Worm (Caenorhabditis elegans) whole organism, young adult: ENCODE results near the gene ztf-22.

ENCODE experiments used
- B0019.2 ChIP-seq: fragments of 200-800 bp; sonication (Bioruptor generic); conservative IDR thresholded peaks from 2 replicates; pipeline ENCODE4 v1.3.6; 2022; ENCODE audit warnings: missing genetic modification reagents, missing genetic modification characterization, missing compliant biosample characterization
- B0261.1 ChIP-seq: sonication (generic microtip); optimal IDR thresholded peaks from 2 replicates; lab custom pipeline; 2016; ENCODE audit warnings: mild to moderate bottlenecking, missing genetic modification characterization, moderate library complexity, missing compliant biosample characterization
- B0336.3 ChIP-seq: fragments of 200-800 bp; sonication (Bioruptor generic); IDR thresholded peaks from 2 replicates; pipeline ENCODE4 v1.3.6; 2022; ENCODE audit warnings: missing genetic modification characterization, missing compliant biosample characterization
- C17E4.6 ChIP-seq: fragments of 200-800 bp; sonication (Bioruptor generic); IDR thresholded peaks from 2 replicates; pipeline ENCODE4 v1.3.6; 2022; ENCODE audit warnings: missing genetic modification reagents, missing genetic modification characterization, missing compliant biosample characterization
- F23B12.7 ChIP-seq: sonication (generic microtip); optimal IDR thresholded peaks from 2 replicates; lab custom pipeline; 2017; ENCODE audit warnings: missing genetic modification characterization, mild to moderate bottlenecking, missing compliant biosample characterization, antibody characterized with exemption, moderate library complexity; ENCODE audit not compliant: insufficient read depth
- F37B4.10 ChIP-seq: fragments of 200-800 bp; sonication (Bioruptor generic); IDR thresholded peaks from 2 replicates; pipeline ENCODE4 v1.3.6; 2022; ENCODE audit warnings: missing genetic modification characterization, missing compliant biosample characterization
- F39B2.1 ChIP-seq: fragments of 200-800 bp; sonication (Bioruptor generic); IDR thresholded peaks from 2 replicates; pipeline ENCODE4 v1.3.6; 2022; ENCODE audit warnings: missing genetic modification reagents, missing genetic modification characterization, missing compliant biosample characterization
- F49E8.2 ChIP-seq: sonication (generic microtip); optimal IDR thresholded peaks from 3 replicates; lab custom pipeline; 2017; ENCODE audit warnings: missing genetic modification characterization, mild to moderate bottlenecking, missing compliant biosample characterization, antibody characterized with exemption, moderate library complexity; ENCODE audit not compliant: insufficient read depth
- F52B5.7 ChIP-seq: sonication (generic microtip); optimal IDR thresholded peaks from 2 replicates; lab custom pipeline; 2016; ENCODE audit warnings: mild to moderate bottlenecking, missing genetic modification characterization, missing compliant biosample characterization
- F55B11.4 ChIP-seq: sonication (generic microtip); optimal IDR thresholded peaks from 2 replicates; lab custom pipeline; 2016; ENCODE audit warnings: missing compliant biosample characterization, missing genetic modification characterization, borderline replicate concordance; ENCODE audit not compliant: insufficient read depth
- K11D2.4 ChIP-seq: fragments of 200-800 bp; sonication (Bioruptor generic); IDR thresholded peaks from 2 replicates; pipeline ENCODE4 v1.3.6; 2022; ENCODE audit warnings: missing genetic modification reagents, missing genetic modification characterization, missing compliant biosample characterization
- K12H6.12 ChIP-seq: fragments of 200-800 bp; sonication (Bioruptor generic); optimal IDR thresholded peaks from 2 replicates; lab custom pipeline; 2018; ENCODE audit warnings: mild to moderate bottlenecking, missing genetic modification characterization, missing compliant biosample characterization
- T07F8.4 ChIP-seq: sonication (generic microtip); optimal IDR thresholded peaks from 2 replicates; lab custom pipeline; 2016; ENCODE audit warnings: mild to moderate bottlenecking, missing genetic modification characterization, moderate library complexity, missing compliant biosample characterization
- T26A5.8 ChIP-seq: sonication (generic microtip); optimal IDR thresholded peaks from 2 replicates; lab custom pipeline; 2016; ENCODE audit warnings: missing genetic modification characterization, missing compliant biosample characterization
- Y56A3A.18 ChIP-seq: fragments of 200-800 bp; sonication (Bioruptor generic); IDR thresholded peaks from 2 replicates; pipeline ENCODE4 v1.3.6; 2022; ENCODE audit warnings: missing genetic modification reagents, missing genetic modification characterization, missing compliant biosample characterization
- Y67H2A.10 ChIP-seq: fragments of 200-800 bp; sonication (Bioruptor generic); conservative IDR thresholded peaks from 2 replicates; pipeline ENCODE4 v1.3.6; 2022; ENCODE audit warnings: missing genetic modification reagents, missing genetic modification characterization, missing compliant biosample characterization
- ama-1 ChIP-seq, 3 experiments: fragments of 150-350 bp in 1 of 3; sonication (generic microtip) in 2 of 3; optimal IDR thresholded peaks; 2 replicates each; lab custom pipeline; 2014 to 2018; ENCODE audit warnings: missing biosample characterization in 2 of 3, missing genetic modification characterization in 2 of 3, missing genetic modification reagents in 2 of 3
- aptf-2 ChIP-seq: fragments of 200-800 bp; sonication (Bioruptor generic); conservative IDR thresholded peaks from 2 replicates; pipeline ENCODE4 v1.3.6; 2022; ENCODE audit warnings: missing genetic modification reagents, missing genetic modification characterization, missing compliant biosample characterization
- aptf-3 ChIP-seq: fragments of 200-800 bp; sonication (Bioruptor generic); IDR thresholded peaks from 2 replicates; pipeline ENCODE4 v1.3.6; 2022; ENCODE audit warnings: missing genetic modification characterization, missing compliant biosample characterization
- atf-7 ChIP-seq: sonication (generic microtip); optimal IDR thresholded peaks from 2 replicates; lab custom pipeline; 2017; ENCODE audit warnings: mild to moderate bottlenecking, missing genetic modification characterization, missing compliant biosample characterization
- attf-6 ChIP-seq: fragments of 200-800 bp; sonication (Bioruptor generic); IDR thresholded peaks from 2 replicates; pipeline ENCODE4 v1.3.6; 2022; ENCODE audit warnings: missing genetic modification reagents, missing genetic modification characterization, missing compliant biosample characterization
- ceh-100 ChIP-seq: fragments of 200-800 bp; sonication (Bioruptor generic); IDR thresholded peaks from 2 replicates; pipeline ENCODE4 v1.3.6; 2022; ENCODE audit warnings: missing genetic modification reagents, missing genetic modification characterization, missing compliant biosample characterization
- dpff-1 ChIP-seq: sonication (generic microtip); optimal IDR thresholded peaks from 2 replicates; lab custom pipeline; 2017; ENCODE audit warnings: mild to moderate bottlenecking, missing genetic modification characterization, missing compliant biosample characterization
- egl-18 ChIP-seq: fragments of 200-800 bp; sonication (Bioruptor generic); IDR thresholded peaks from 2 replicates; pipeline ENCODE4 v1.3.6; 2022; ENCODE audit warnings: missing genetic modification reagents, missing genetic modification characterization, missing compliant biosample characterization
- ets-4 ChIP-seq: fragments of 200-800 bp; sonication (Bioruptor generic); optimal IDR thresholded peaks from 2 replicates; lab custom pipeline; 2018; ENCODE audit warnings: mild to moderate bottlenecking, missing genetic modification characterization, missing compliant biosample characterization
- fkh-3 ChIP-seq: sonication (generic microtip); optimal IDR thresholded peaks from 2 replicates; lab custom pipeline; 2016; ENCODE audit warnings: mild to moderate bottlenecking, missing genetic modification characterization, missing compliant biosample characterization
- him-1 ChIP-seq: sonication (generic microtip); optimal IDR thresholded peaks from 2 replicates; lab custom pipeline; 2016; ENCODE audit warnings: missing genotype, missing genetic modification reagents, missing genetic modification characterization, missing compliant biosample characterization
- hlh-26 ChIP-seq: fragments of 200-800 bp; sonication (Bioruptor generic); conservative IDR thresholded peaks from 2 replicates; pipeline ENCODE4 v1.3.6; 2022; ENCODE audit warnings: missing genetic modification reagents, missing genetic modification characterization, missing compliant biosample characterization
- lin-35 ChIP-seq, 3 experiments: fragments of 150-350 bp in 2 of 3; sonication (generic microtip) in 1 of 3; optimal IDR thresholded peaks; 2 replicates each; lab custom pipeline; 2014 to 2018; ENCODE audit warnings: missing biosample characterization in 3 of 3, missing genetic modification characterization in 3 of 3, missing genetic modification reagents in 3 of 3
- madf-10 ChIP-seq: sonication (generic microtip); optimal IDR thresholded peaks from 2 replicates; lab custom pipeline; 2016; ENCODE audit warnings: mild to moderate bottlenecking, missing genetic modification characterization, missing compliant biosample characterization
- madf-3 ChIP-seq: fragments of 200-800 bp; sonication (Bioruptor generic); IDR thresholded peaks from 2 replicates; pipeline ENCODE4 v1.3.6; 2022; ENCODE audit warnings: missing genetic modification reagents, missing genetic modification characterization, missing compliant biosample characterization
- madf-8 ChIP-seq: fragments of 200-800 bp; sonication (Bioruptor generic); conservative IDR thresholded peaks from 2 replicates; pipeline ENCODE4 v1.3.6; 2022; ENCODE audit warnings: missing genetic modification reagents, missing genetic modification characterization, missing compliant biosample characterization
- nhr-120 ChIP-seq: fragments of 200-800 bp; sonication (Bioruptor generic); IDR thresholded peaks from 2 replicates; pipeline ENCODE4 v1.3.6; 2022; ENCODE audit warnings: missing genetic modification characterization, missing compliant biosample characterization
- nhr-179 ChIP-seq: sonication (generic microtip); optimal IDR thresholded peaks from 2 replicates; lab custom pipeline; 2016; ENCODE audit warnings: mild to moderate bottlenecking, missing genetic modification characterization, missing compliant biosample characterization
- rec-8 ChIP-seq, 2 experiments: sonication (generic microtip); optimal IDR thresholded peaks; 2 replicates each; lab custom pipeline; 2016; ENCODE audit warnings: mild to moderate bottlenecking in 2 of 2, missing genetic modification characterization in 2 of 2, missing genetic modification reagents in 2 of 2, missing genotype in 2 of 2, missing biosample characterization in 1 of 2, missing compliant biosample characterization in 1 of 2, moderate library complexity in 1 of 2
- repo-1 ChIP-seq: sonication (generic microtip); optimal IDR thresholded peaks from 2 replicates; lab custom pipeline; 2017; ENCODE audit warnings: mild to moderate bottlenecking, missing genetic modification characterization, missing compliant biosample characterization
- rpc-1 ChIP-seq, 2 experiments: fragments of 150-350 bp in 1 of 2; sonication (generic microtip) in 1 of 2; optimal IDR thresholded peaks; 2 replicates each; lab custom pipeline; 2014 to 2018; ENCODE audit warnings: missing biosample characterization in 1 of 2, missing genetic modification characterization in 1 of 2, missing genetic modification reagents in 1 of 2, missing genotype in 1 of 2
- sea-2 ChIP-seq: fragments of 200-800 bp; sonication (Bioruptor generic); IDR thresholded peaks from 2 replicates; pipeline ENCODE4 v1.3.6; 2022; ENCODE audit warnings: missing genetic modification characterization, missing compliant biosample characterization
- snpc-3.4 ChIP-seq: sonication (generic microtip); optimal IDR thresholded peaks from 2 replicates; lab custom pipeline; 2017; ENCODE audit warnings: missing genetic modification characterization, mild to moderate bottlenecking, missing compliant biosample characterization, antibody characterized with exemption, moderate library complexity, missing genotype, missing genetic modification reagents
- tlf-1 ChIP-seq: fragments of 200-800 bp; sonication (Bioruptor generic); optimal IDR thresholded peaks from 2 replicates; lab custom pipeline; 2018; ENCODE audit warnings: mild to moderate bottlenecking, missing genetic modification characterization, missing compliant biosample characterization
- unc-130 ChIP-seq: sonication (generic microtip); optimal IDR thresholded peaks from 2 replicates; lab custom pipeline; 2016; ENCODE audit warnings: missing genetic modification reagents, missing genetic modification characterization, missing compliant biosample characterization
- zfh-2 ChIP-seq: fragments of 200-800 bp; sonication (Bioruptor generic); conservative IDR thresholded peaks from 2 replicates; pipeline ENCODE4 v1.3.6; 2022; ENCODE audit warnings: missing genetic modification reagents, missing genetic modification characterization, missing compliant biosample characterization
- ztf-25 ChIP-seq: fragments of 200-800 bp; sonication (Bioruptor generic); IDR thresholded peaks from 2 replicates; pipeline ENCODE4 v1.3.6; 2022; ENCODE audit warnings: missing genetic modification reagents, missing genetic modification characterization, missing compliant biosample characterization
- ztf-28 ChIP-seq: fragments of 200-800 bp; sonication (Bioruptor generic); IDR thresholded peaks from 2 replicates; pipeline ENCODE4 v1.3.6; 2022; ENCODE audit warnings: missing genetic modification reagents, missing genetic modification characterization, missing compliant biosample characterization

ztf-22 gene

ce11 chrII:13243021-13243420 lies 42.6 kb downstream of the ztf-22 start, which contains the start of gene F15D4.4 (continued):
- no peak for TF ChIP-seq ztf-25 (GFP tag; lab: Robert Waterston, UW)

- TF ChIP-seq K11D2.4 (GFP tag; lab: Robert Waterston, UW) (no peak), dpff-1 (tag; lab: Kevin White, UChicago) (no peak), madf-8 (GFP tag; lab: Robert Waterston, UW) (no peak), zfh-2 (peak; percentile 64; the same call in 1 of the 2 replicates)
These were observed 46.0 kb downstream of the ztf-22 start for ce11 chrII:13239593-13239992.

ce11 chrII:13237829-13238404 lies 47.7 kb downstream of the ztf-22 start, which contains the start of gene romo-1:
romo-1 (minus strand) TSS chrII:13237907.
- TF ChIP-seq Y67H2A.10 (GFP tag; lab: Robert Waterston, UW), result no peak
- no peak for TF ChIP-seq ceh-100 (GFP tag; lab: Robert Waterston, UW)
- no peak for TF ChIP-seq nhr-120
- no peak for TF ChIP-seq F37B4.10
- no peak for TF ChIP-seq B0019.2
- no peak for TF ChIP-seq ztf-28
- peak; percentile 39 for TF ChIP-seq him-1 (tag; lab: Kevin White, UChicago)
- TF ChIP-seq T26A5.8, result no peak
- no peak for TF ChIP-seq unc-130 (GFP tag; lab: Kevin White, UChicago)
- no peak for TF ChIP-seq K12H6.12 (tag; lab: Kevin White, UChicago)
- TF ChIP-seq T07F8.4 (tag; lab: Kevin White, UChicago), result no peak
- TF ChIP-seq attf-6, result no peak
- TF ChIP-seq B0261.1 (tag; lab: Kevin White, UChicago), result no peak
- TF ChIP-seq repo-1 (tag; lab: Kevin White, UChicago), result no peak
- TF ChIP-seq atf-7, result no peak
- TF ChIP-seq madf-10 (tag; lab: Kevin White, UChicago), result no peak
- TF ChIP-seq F49E8.2 (tag; lab: Kevin White, UChicago), result no peak
- no peak for TF ChIP-seq F39B2.1 (GFP tag; lab: Robert Waterston, UW)
- no peak for TF ChIP-seq ztf-25 (GFP tag; lab: Robert Waterston, UW)
- peak; percentile 35 for TF ChIP-seq tlf-1 (GFP tag; lab: Kevin White, UChicago)
- no peak for TF ChIP-seq egl-18 (GFP tag; lab: Robert Waterston, UW)
- no peak for TF ChIP-seq madf-8 (GFP tag; lab: Robert Waterston, UW)
- no peak for TF ChIP-seq madf-3 (GFP tag; lab: Robert Waterston, UW)
- TF ChIP-seq ets-4 (GFP tag; lab: Kevin White, UChicago), result no peak
- TF ChIP-seq fkh-3 (tag; lab: Kevin White, UChicago), result no peak
- TF ChIP-seq rpc-1 (optimal IDR thresholded peaks at IDR 0.05; lab: Kevin White, UChicago), result no peak
- no peak for TF ChIP-seq rpc-1 (tag; optimal IDR thresholded peaks at IDR 0.05; lab: Kevin White, UChicago)
- peak; percentile 42 for TF ChIP-seq F23B12.7 (tag; lab: Kevin White, UChicago)
- TF ChIP-seq aptf-2 (GFP tag; lab: Robert Waterston, UW), result no peak
- no peak for TF ChIP-seq aptf-3 (GFP tag; lab: Robert Waterston, UW)
- no peak for TF ChIP-seq sea-2 (GFP tag; lab: Robert Waterston, UW)
- no peak for TF ChIP-seq hlh-26 (GFP tag; lab: Robert Waterston, UW)
- no peak for TF ChIP-seq F52B5.7 (tag; lab: Kevin White, UChicago)
- no peak for TF ChIP-seq Y56A3A.18 (GFP tag; lab: Robert Waterston, UW)
- TF ChIP-seq nhr-179, result no peak
- no peak for TF ChIP-seq B0336.3
- TF ChIP-seq snpc-3.4 (tag; lab: Kevin White, UChicago), result peak; percentile 41
- no peak for TF ChIP-seq F55B11.4
- TF ChIP-seq lin-35 (GFP tag; optimal IDR thresholded peaks at IDR 0.05; lab: Kevin White, UChicago), result peak in 1 of 3 experiments; percentile 94
- no peak for TF ChIP-seq C17E4.6 (GFP tag; lab: Robert Waterston, UW)
- TF ChIP-seq rec-8 (tag; optimal IDR thresholded peaks at IDR 0.05; lab: Kevin White, UChicago), result no peak
- TF ChIP-seq ama-1 (optimal IDR thresholded peaks at IDR 0.05; lab: Kevin White, UChicago), result no peak
- no peak for TF ChIP-seq ama-1 (GFP tag; optimal IDR thresholded peaks at IDR 0.05; lab: Kevin White, UChicago)
